Fruit fly (Drosophila melanogaster): ENCODE measurements around the gene VAChT.

- TF ChIP-seq Sox14 (GFP tag; optimal IDR thresholded peaks at IDR 0.05) (peak; percentile 55), CG6854 (GFP tag; optimal IDR thresholded peaks at IDR 0.05) (no peak), CG10669 (GFP tag; optimal IDR thresholded peaks at IDR 0.05) (peak; percentile 11), fd85E (GFP tag; optimal IDR thresholded peaks at IDR 0.05) (no peak), CG16779 (tag; optimal IDR thresholded peaks at IDR 0.05) (no peak), Ets21C (GFP tag; optimal IDR thresholded peaks at IDR 0.05) (peak; percentile 49), ss (GFP tag; optimal IDR thresholded peaks at IDR 0.05) (peak; percentile 54 to 55)
Measured at dm6 chr3R:18743270-18743922, 38.1 kb downstream of the VAChT start, which contains the start of gene Mekk1.
